Worm (Caenorhabditis elegans) whole organism, L1 larva: ENCODE measurements around the gene nhr-271.

Experiments used
- aly-2 ChIP-seq: fragments of 150-350 bp; optimal IDR thresholded peaks from 2 replicates; lab custom pipeline; 2014; ENCODE audit warnings: missing biosample characterization, missing genetic modification characterization
- efl-1 ChIP-seq, 4 experiments: fragments of 150-350 bp; optimal IDR thresholded peaks in 3 of 4; peaks in 1 of 4; 1 replicate in 1 of 4; 2 replicates in 3 of 4; lab custom pipeline; 2014; ENCODE audit warnings: missing biosample characterization in 2 of 4, missing genetic modification characterization in 2 of 4, missing genetic modification reagents in 2 of 4
- fos-1 ChIP-seq: fragments of 150-350 bp; optimal IDR thresholded peaks from 2 replicates; lab custom pipeline; 2014; ENCODE audit warnings: missing biosample characterization, missing genetic modification characterization
- nhr-84 ChIP-seq: sonication (generic microtip); optimal IDR thresholded peaks from 2 replicates; lab custom pipeline; 2017; ENCODE audit warnings: missing biosample characterization, missing genetic modification characterization
- snpc-4 ChIP-seq: fragments of 150-350 bp; optimal IDR thresholded peaks from 2 replicates; lab custom pipeline; 2014; ENCODE audit warnings: missing biosample characterization, missing genetic modification characterization

DNA sequence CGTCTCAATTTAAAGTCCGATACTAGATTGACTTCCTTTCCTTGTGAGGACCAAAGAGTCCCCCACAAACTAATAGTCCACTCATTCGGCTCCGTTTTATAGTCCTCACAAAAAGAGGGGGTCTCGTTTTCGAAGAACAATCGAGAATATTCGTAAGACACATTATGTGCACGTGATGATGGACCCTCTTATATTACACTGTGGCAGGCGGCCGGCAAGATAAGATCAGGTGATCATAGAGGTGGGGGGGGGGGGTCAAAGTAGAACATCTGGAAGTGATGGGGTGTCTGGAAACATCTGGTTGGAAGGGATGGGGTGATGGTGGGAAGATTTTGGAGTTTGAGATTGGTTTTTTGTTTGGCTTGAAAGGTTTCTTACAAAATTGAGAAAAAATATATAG, 18.1 kb upstream of the nhr-271 start:
- TF ChIP-seq efl-1 (optimal IDR thresholded peaks at IDR 0.05; lab: Kevin White, UChicago) (no peak), efl-1 (GFP tag; optimal IDR thresholded peaks at IDR 0.05 in 1 of 2; lab: Kevin White, UChicago) (no peak), fos-1 (tag; lab: Kevin White, UChicago) (no peak), snpc-4 (tag; lab: Kevin White, UChicago) (no peak), nhr-84 (no peak), aly-2 (tag; lab: Kevin White, UChicago) (no peak)
